Worm (Caenorhabditis elegans) whole organism, L2 larva: ENCODE data around the gene jmjd-3.2.

Experiments
- F13H6.1 ChIP-seq: sonication (generic microtip); optimal IDR thresholded peaks from 2 replicates; lab custom pipeline; 2016; ENCODE audit warnings: missing genetic modification characterization, missing compliant biosample characterization
- R02D3.7 ChIP-seq: fragments of 150-350 bp; optimal IDR thresholded peaks from 2 replicates; lab custom pipeline; 2014; ENCODE audit warnings: missing biosample characterization, missing genetic modification characterization
- alr-1 ChIP-seq: fragments of 150-350 bp; optimal IDR thresholded peaks from 2 replicates; lab custom pipeline; 2014; ENCODE audit warnings: missing biosample characterization, missing genetic modification characterization
- egl-27 ChIP-seq: sonication (generic microtip); optimal IDR thresholded peaks from 3 replicates; lab custom pipeline; 2017; ENCODE audit warnings: missing biosample characterization, missing genetic modification reagents, missing genetic modification characterization
- lin-11 ChIP-seq: fragments of 150-350 bp; sonication (generic microtip); optimal IDR thresholded peaks from 2 replicates; lab custom pipeline; 2014; ENCODE audit warnings: missing biosample characterization, missing genetic modification characterization, inconsistent platforms, mixed read lengths
- lsy-2 ChIP-seq, 2 experiments: fragments of 150-350 bp in 1 of 2; sonication (generic microtip) in 1 of 2; optimal IDR thresholded peaks; 2 replicates each; lab custom pipeline; 2014 to 2017; ENCODE audit warnings: missing biosample characterization in 2 of 2, missing genetic modification characterization in 2 of 2
- nhr-11 ChIP-seq: fragments of 150-350 bp; optimal IDR thresholded peaks from 2 replicates; lab custom pipeline; 2014; ENCODE audit warnings: missing biosample characterization, missing genetic modification characterization
- nhr-12 ChIP-seq: fragments of 150-350 bp; optimal IDR thresholded peaks from 2 replicates; lab custom pipeline; 2014; ENCODE audit warnings: missing biosample characterization, missing genetic modification characterization
- nhr-237 ChIP-seq: fragments of 150-350 bp; optimal IDR thresholded peaks from 2 replicates; lab custom pipeline; 2014; ENCODE audit warnings: missing biosample characterization, missing genetic modification characterization
- nhr-25 ChIP-seq: fragments of 150-350 bp; sonication (generic microtip); optimal IDR thresholded peaks from 3 replicates; lab custom pipeline; 2014; ENCODE audit warnings: missing biosample characterization, missing genetic modification characterization
- skn-1 ChIP-seq: sonication (generic microtip); optimal IDR thresholded peaks from 2 replicates; lab custom pipeline; 2017; ENCODE audit warnings: missing biosample characterization, missing genetic modification characterization

DNA sequence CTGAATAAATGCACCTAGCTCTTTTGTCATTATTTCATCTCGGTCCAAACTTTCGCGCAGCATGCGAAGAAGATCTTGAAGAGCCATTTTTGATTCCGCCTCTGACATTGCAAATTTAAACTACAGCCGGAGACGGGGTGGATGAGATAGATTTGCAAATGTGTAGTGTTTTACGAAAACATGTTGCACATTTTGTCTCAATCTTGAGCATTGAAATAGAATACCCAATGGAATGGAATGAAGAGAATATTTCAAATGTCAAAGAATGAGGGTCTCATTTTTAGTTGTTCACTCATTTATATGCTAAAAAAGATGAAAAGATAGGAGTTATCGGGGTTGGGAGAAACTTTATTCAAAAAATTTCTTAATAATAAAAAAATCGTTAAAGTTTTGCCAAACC is 7.4 kb downstream of the jmjd-3.2 start, which contains the start of gene Y66C5A.1:
- no peak for TF ChIP-seq F13H6.1 (tag; lab: Kevin White, UChicago)
- TF ChIP-seq lin-11 (tag; lab: Kevin White, UChicago): no peak
- no peak for TF ChIP-seq lsy-2 (tag; optimal IDR thresholded peaks at IDR 0.05; lab: Kevin White, UChicago)
- no peak for TF ChIP-seq nhr-25 (tag; lab: Kevin White, UChicago)
- no peak for TF ChIP-seq nhr-12 (tag; lab: Kevin White, UChicago)
- no peak for TF ChIP-seq R02D3.7
- no peak for TF ChIP-seq nhr-11 (tag; lab: Kevin White, UChicago)
- TF ChIP-seq alr-1: no peak
- TF ChIP-seq nhr-237: no peak
- no peak for TF ChIP-seq skn-1 (tag; lab: Kevin White, UChicago)
- TF ChIP-seq egl-27: no peak
